Fruit fly (Drosophila melanogaster) whole organism, embryonic: ENCODE results near the gene CG15880.

ENCODE experiments used
- B-H1 ChIP-seq: fragments of 200-800 bp; sonication (Bioruptor generic); IDR thresholded peaks from 3 replicates; pipeline ENCODE4 v1.3.6; 2022; ENCODE audit warnings: missing biosample characterization, missing genetic modification characterization
- B-H2 ChIP-seq: fragments of 200-800 bp; sonication (Bioruptor generic); optimal IDR thresholded peaks from 2 replicates; lab custom pipeline; 2018; ENCODE audit warnings: missing biosample characterization, mild to moderate bottlenecking, missing genetic modification characterization
- Bteb2 ChIP-seq: fragments of 200-800 bp; sonication (Bioruptor generic); optimal IDR thresholded peaks from 2 replicates; lab custom pipeline; 2016; ENCODE audit warnings: missing biosample characterization, missing genetic modification characterization
- CG10147 ChIP-seq: fragments of 200-800 bp; sonication (Bioruptor generic); optimal IDR thresholded peaks from 2 replicates; lab custom pipeline; 2019; ENCODE audit warnings: missing biosample characterization, mild to moderate bottlenecking, missing genetic modification characterization, moderate library complexity
- CG10431 ChIP-seq: fragments of 200-800 bp; sonication (Bioruptor generic); optimal IDR thresholded peaks from 3 replicates; lab custom pipeline; 2018; ENCODE audit warnings: missing biosample characterization, mild to moderate bottlenecking, missing genetic modification characterization
- CG10462 ChIP-seq: fragments of 200-800 bp; sonication (Bioruptor generic); optimal IDR thresholded peaks from 2 replicates; lab custom pipeline; 2016; ENCODE audit warnings: missing biosample characterization, missing genetic modification characterization
- CG13287 ChIP-seq: fragments of 200-800 bp; sonication (Bioruptor generic); IDR thresholded peaks from 2 replicates; pipeline ENCODE4 v1.3.6; 2022; ENCODE audit warnings: missing biosample characterization, missing genetic modification characterization; ENCODE audit not compliant: partially characterized antibody
- CG13775 ChIP-seq: fragments of 200-800 bp; sonication (Bioruptor generic); optimal IDR thresholded peaks from 3 replicates; lab custom pipeline; 2017; ENCODE audit warnings: missing biosample characterization, mild to moderate bottlenecking, missing genetic modification characterization
- CG15479 ChIP-seq: fragments of 200-800 bp; sonication (Bioruptor generic); optimal IDR thresholded peaks from 3 replicates; lab custom pipeline; 2019; ENCODE audit warnings: missing biosample characterization, mild to moderate bottlenecking, missing genetic modification characterization, moderate library complexity
- CG15696 ChIP-seq: fragments of 200-800 bp; sonication (Bioruptor generic); optimal IDR thresholded peaks from 2 replicates; lab custom pipeline; 2019; ENCODE audit warnings: missing biosample characterization, mild to moderate bottlenecking, missing genetic modification characterization, moderate library complexity
- CG16779 ChIP-seq: fragments of 200-800 bp; sonication (Bioruptor generic); IDR thresholded peaks from 2 replicates; pipeline ENCODE4 v1.3.6; 2022; ENCODE audit warnings: missing biosample characterization, missing genetic modification characterization
- CG17612 ChIP-seq: fragments of 200-800 bp; sonication (Bioruptor generic); IDR thresholded peaks from 2 replicates; pipeline ENCODE4 v1.3.6; 2022; ENCODE audit warnings: missing biosample characterization, missing genetic modification characterization
- CG18011 ChIP-seq: fragments of 200-800 bp; sonication (Bioruptor generic); optimal IDR thresholded peaks from 2 replicates; lab custom pipeline; 2017; ENCODE audit warnings: missing biosample characterization, missing genetic modification characterization, mild to moderate bottlenecking, moderate library complexity, missing genotype
- CG18599 ChIP-seq: fragments of 200-800 bp; sonication (Bioruptor generic); optimal IDR thresholded peaks from 3 replicates; lab custom pipeline; 2017; ENCODE audit warnings: missing biosample characterization, missing genetic modification characterization, mild to moderate bottlenecking, moderate library complexity, missing genetic modification reagents
- CG2889 ChIP-seq: fragments of 200-800 bp; sonication (Bioruptor generic); IDR thresholded peaks from 3 replicates; pipeline ENCODE4 v1.3.6; 2022; ENCODE audit warnings: missing biosample characterization, missing genetic modification characterization
- CG31224 ChIP-seq: fragments of 200-800 bp; sonication (Bioruptor generic); IDR thresholded peaks from 2 replicates; pipeline ENCODE4 v1.3.6; 2022; ENCODE audit warnings: missing biosample characterization, missing genetic modification characterization
- CG3995 ChIP-seq: fragments of 200-800 bp; sonication (Bioruptor generic); optimal IDR thresholded peaks from 3 replicates; lab custom pipeline; 2016; ENCODE audit warnings: missing biosample characterization, missing genetic modification characterization
- CG6791 ChIP-seq: fragments of 200-800 bp; sonication (Bioruptor generic); IDR thresholded peaks from 3 replicates; pipeline ENCODE4 v1.3.6; 2022; ENCODE audit warnings: missing biosample characterization, missing genetic modification characterization; ENCODE audit not compliant: partially characterized antibody
- CG6813 ChIP-seq: fragments of 200-800 bp; sonication (Bioruptor generic); optimal IDR thresholded peaks from 2 replicates; lab custom pipeline; 2017; ENCODE audit warnings: missing biosample characterization, missing genetic modification characterization, mild to moderate bottlenecking, moderate library complexity, missing genetic modification reagents
- CG7372 ChIP-seq: fragments of 200-800 bp; sonication (Bioruptor generic); IDR thresholded peaks from 2 replicates; pipeline ENCODE4 v1.3.6; 2022; ENCODE audit warnings: missing biosample characterization, missing genetic modification characterization
- CG7556 ChIP-seq: fragments of 200-800 bp; sonication (Bioruptor generic); optimal IDR thresholded peaks from 2 replicates; lab custom pipeline; 2017; ENCODE audit warnings: missing biosample characterization, mild to moderate bottlenecking, missing genetic modification characterization
- CG8924 ChIP-seq: fragments of 200-800 bp; optimal IDR thresholded peaks from 3 replicates; lab custom pipeline; 2019; ENCODE audit warnings: missing biosample characterization, mild to moderate bottlenecking, missing genetic modification characterization, moderate library complexity
- CG9215 ChIP-seq: fragments of 200-800 bp; sonication (Bioruptor generic); IDR thresholded peaks from 2 replicates; pipeline ENCODE4 v1.3.6; 2022; ENCODE audit warnings: missing biosample characterization, missing genetic modification characterization
- MTF-1 ChIP-seq: fragments of 200-800 bp; sonication (Bioruptor generic); optimal IDR thresholded peaks from 2 replicates; lab custom pipeline; 2018; ENCODE audit warnings: missing biosample characterization, mild to moderate bottlenecking, missing genetic modification characterization, borderline replicate concordance
- Meics ChIP-seq: fragments of 200-800 bp; sonication (Bioruptor generic); optimal IDR thresholded peaks from 2 replicates; lab custom pipeline; 2017; ENCODE audit warnings: missing biosample characterization, mild to moderate bottlenecking, missing genetic modification characterization
- Optix ChIP-seq: fragments of 200-800 bp; sonication (Bioruptor generic); IDR thresholded peaks from 3 replicates; pipeline ENCODE4 v1.3.6; 2022; ENCODE audit warnings: missing biosample characterization, missing genetic modification characterization
- Vsx1 ChIP-seq: fragments of 200-800 bp; sonication (Bioruptor generic); optimal IDR thresholded peaks from 2 replicates; lab custom pipeline; 2017; ENCODE audit warnings: missing biosample characterization, mild to moderate bottlenecking, missing genetic modification characterization, missing genetic modification reagents
- al ChIP-seq: fragments of 200-800 bp; sonication (Bioruptor generic); IDR thresholded peaks from 2 replicates; pipeline ENCODE4 v1.3.6; 2022; ENCODE audit warnings: missing biosample characterization, missing genetic modification characterization
- ase ChIP-seq: fragments of 200-800 bp; sonication (Bioruptor generic); IDR thresholded peaks from 3 replicates; pipeline ENCODE4 v1.3.6; 2022; ENCODE audit warnings: missing biosample characterization, missing genetic modification characterization
- cas ChIP-seq: fragments of 200-800 bp; sonication (Bioruptor generic); IDR thresholded peaks from 2 replicates; pipeline ENCODE4 v1.3.6; 2022; ENCODE audit warnings: missing biosample characterization, missing genetic modification characterization
- dati ChIP-seq: fragments of 200-800 bp; sonication (Bioruptor generic); IDR thresholded peaks from 2 replicates; pipeline ENCODE4 v1.3.6; 2022; ENCODE audit warnings: missing biosample characterization, missing genetic modification characterization
- dysf ChIP-seq: fragments of 200-800 bp; sonication (Bioruptor generic); IDR thresholded peaks from 3 replicates; pipeline ENCODE4 v1.3.6; 2022; ENCODE audit warnings: missing biosample characterization, missing genetic modification characterization
- fd96Cb ChIP-seq: fragments of 200-800 bp; sonication (Bioruptor generic); optimal IDR thresholded peaks from 2 replicates; lab custom pipeline; 2018; ENCODE audit warnings: missing biosample characterization, mild to moderate bottlenecking, missing genetic modification characterization, moderate library complexity
- gce ChIP-seq: fragments of 200-800 bp; sonication (Bioruptor generic); IDR thresholded peaks from 3 replicates; pipeline ENCODE4 v1.3.6; 2022; ENCODE audit warnings: missing biosample characterization, missing genetic modification characterization
- gcm ChIP-seq: fragments of 200-800 bp; sonication (Bioruptor generic); optimal IDR thresholded peaks from 2 replicates; lab custom pipeline; 2019; ENCODE audit warnings: missing biosample characterization, mild to moderate bottlenecking, missing genetic modification characterization, moderate library complexity
- gsb-n ChIP-seq: fragments of 200-800 bp; sonication (Bioruptor generic); optimal IDR thresholded peaks from 3 replicates; lab custom pipeline; 2018; ENCODE audit warnings: missing biosample characterization, mild to moderate bottlenecking, missing genetic modification characterization
- luna ChIP-seq: fragments of 200-800 bp; sonication (Bioruptor generic); optimal IDR thresholded peaks from 2 replicates; lab custom pipeline; 2016; ENCODE audit warnings: missing biosample characterization, missing genetic modification characterization
- nom ChIP-seq: fragments of 200-800 bp; sonication (Bioruptor generic); optimal IDR thresholded peaks from 2 replicates; lab custom pipeline; 2017; ENCODE audit warnings: missing biosample characterization, missing genetic modification characterization, mild to moderate bottlenecking, moderate library complexity, missing genetic modification reagents
- pho ChIP-seq: fragments of 200-800 bp; sonication (Bioruptor generic); optimal IDR thresholded peaks from 2 replicates; lab custom pipeline; 2016; ENCODE audit warnings: missing biosample characterization, missing genetic modification characterization
- phol ChIP-seq: fragments of 200-800 bp; sonication (Bioruptor generic); optimal IDR thresholded peaks from 3 replicates; lab custom pipeline; 2018; ENCODE audit warnings: missing biosample characterization, mild to moderate bottlenecking, missing genetic modification characterization, moderate library complexity
- pita ChIP-seq: fragments of 200-800 bp; sonication (Bioruptor generic); optimal IDR thresholded peaks from 2 replicates; lab custom pipeline; 2017; ENCODE audit warnings: missing biosample characterization, mild to moderate bottlenecking, missing genetic modification characterization
- schlank ChIP-seq: fragments of 200-800 bp; sonication (Bioruptor generic); optimal IDR thresholded peaks from 2 replicates; lab custom pipeline; 2018; ENCODE audit warnings: missing biosample characterization, mild to moderate bottlenecking, missing genetic modification characterization
- sisA ChIP-seq: fragments of 200-800 bp; sonication (Bioruptor generic); IDR thresholded peaks from 2 replicates; pipeline ENCODE4 v1.3.6; 2022; ENCODE audit warnings: missing biosample characterization, missing genetic modification characterization
- slp2 ChIP-seq: fragments of 200-800 bp; sonication (Bioruptor generic); optimal IDR thresholded peaks from 2 replicates; lab custom pipeline; 2016; ENCODE audit warnings: missing biosample characterization, missing genetic modification characterization
- so ChIP-seq: fragments of 200-800 bp; sonication (Bioruptor generic); IDR thresholded peaks from 3 replicates; pipeline ENCODE4 v1.3.6; 2022; ENCODE audit warnings: missing biosample characterization, missing genetic modification characterization
- yki ChIP-seq: fragments of >200 bp; optimal IDR thresholded peaks from 3 replicates; lab custom pipeline; 2018
- zen ChIP-seq: fragments of 200-800 bp; sonication (Bioruptor generic); optimal IDR thresholded peaks from 3 replicates; lab custom pipeline; 2018; ENCODE audit warnings: missing biosample characterization, mild to moderate bottlenecking, missing genetic modification characterization, moderate library complexity
- zf30C ChIP-seq: fragments of 200-800 bp; sonication (Bioruptor generic); optimal IDR thresholded peaks from 3 replicates; lab custom pipeline; 2018; ENCODE audit warnings: missing biosample characterization, mild to moderate bottlenecking, missing genetic modification characterization
- zfh1 ChIP-seq: fragments of 200-800 bp; sonication (Bioruptor generic); IDR thresholded peaks from 3 replicates; pipeline ENCODE4 v1.3.6; 2022; ENCODE audit warnings: missing biosample characterization, missing genetic modification characterization

CG15880 gene

DNA sequence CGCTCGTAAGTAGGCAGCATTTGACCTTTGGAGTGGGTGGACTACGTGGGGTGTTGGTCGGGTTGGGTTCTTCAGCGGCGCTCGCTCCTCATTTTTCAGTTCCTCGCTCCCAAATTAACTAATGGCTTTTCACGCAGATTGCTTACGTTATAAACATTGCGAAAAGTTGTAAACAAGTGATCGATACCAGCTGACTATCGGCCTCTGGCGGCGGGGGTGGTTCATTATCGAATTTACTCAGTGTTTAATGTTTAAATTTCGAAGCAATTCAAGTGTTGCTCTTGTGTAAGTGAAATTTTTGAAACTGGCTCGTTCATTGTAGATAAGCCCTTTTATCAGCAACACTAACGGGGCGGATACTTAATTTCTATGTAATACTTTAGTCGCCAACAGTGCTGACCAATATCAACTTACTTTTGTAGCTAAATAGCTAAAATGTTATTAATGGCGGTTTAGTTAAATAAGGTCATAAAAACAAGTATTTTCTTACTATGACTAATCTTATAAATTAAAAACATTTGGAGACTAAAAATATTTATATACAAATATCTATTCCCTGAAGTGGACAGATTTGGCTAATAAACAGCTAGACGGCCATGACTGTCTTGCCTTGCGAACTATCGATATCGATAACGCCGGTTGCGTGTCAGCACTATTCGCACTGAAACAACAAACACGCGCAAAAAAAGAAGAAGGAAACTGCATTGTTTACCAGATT, 1.7 kb upstream of the CG15880 start, which contains the start of the genes PGAP2 and Clp (continued):
- peak; percentile 9 for TF ChIP-seq CG3995
- TF ChIP-seq schlank: peak; percentile 30
- no peak for TF ChIP-seq Vsx1 (GFP tag; lab: Kevin White, UChicago)
- 0 out of 2 replicates have a peak, but pooled peaks have one; percentile 13 for TF ChIP-seq cas (GFP tag; lab: Robert Waterston, UW)
- peak; percentile 38 for TF ChIP-seq CG10147
- peak; percentile 65 for TF ChIP-seq CG7556 (GFP tag; lab: Kevin White, UChicago)
- peak; percentile 60 for TF ChIP-seq pho
- no peak for TF ChIP-seq CG6791 (GFP tag; lab: Robert Waterston, UW)
- peak; percentile 62 for TF ChIP-seq zen (tag; lab: Kevin White, UChicago)
- no peak for TF ChIP-seq luna (GFP tag; lab: Kevin White, UChicago)
- no peak for TF ChIP-seq dati
- TF ChIP-seq CG15479 (GFP tag; lab: Kevin White, UChicago): peak; percentile 26
- TF ChIP-seq CG18599 (GFP tag; lab: Kevin White, UChicago): peak; percentile 67
- peak; percentile 77; the same call in 1 of the 2 replicates for TF ChIP-seq CG9215 (GFP tag; lab: Robert Waterston, UW)
- no peak for TF ChIP-seq pita (GFP tag; lab: Kevin White, UChicago)
- no peak for TF ChIP-seq slp2
- TF ChIP-seq CG6813 (GFP tag; lab: Kevin White, UChicago): no peak
- TF ChIP-seq MTF-1: no peak
- no peak for TF ChIP-seq CG10431
- peak; percentile 23 for TF ChIP-seq B-H2 (GFP tag; lab: Kevin White, UChicago)
- peak; percentile 82 for TF ChIP-seq CG13775 (GFP tag; lab: Kevin White, UChicago)
- peak; percentile 81 for TF ChIP-seq dysf (GFP tag; lab: Robert Waterston, UW)
- no peak; the same call in 2 of the 3 replicates for TF ChIP-seq Optix
- TF ChIP-seq CG15696 (tag; lab: Kevin White, UChicago): peak; percentile 71
- no peak for TF ChIP-seq CG16779
- TF ChIP-seq sisA (GFP tag; lab: Robert Waterston, UW): peak; percentile 76
- peak; percentile 62 for TF ChIP-seq fd96Cb (tag; lab: Kevin White, UChicago)
- peak; percentile 9 for TF ChIP-seq CG18011 (GFP tag; lab: Kevin White, UChicago)
- TF ChIP-seq yki (lab: Kevin White, UChicago): no peak
- no peak for TF ChIP-seq gce (GFP tag; lab: Robert Waterston, UW)
- TF ChIP-seq CG8924 (tag; lab: Kevin White, UChicago): peak; percentile 77
- TF ChIP-seq al (GFP tag; lab: Robert Waterston, UW): peak; percentile 67
- TF ChIP-seq Meics (GFP tag; lab: Kevin White, UChicago): peak; percentile 66
- TF ChIP-seq CG17612 (GFP tag; lab: Robert Waterston, UW): 0 out of 2 replicates have a peak, but pooled peaks have one; percentile 22
- TF ChIP-seq CG7372: peak; percentile 93
- peak; percentile 36 for TF ChIP-seq gcm (GFP tag; lab: Kevin White, UChicago)
- TF ChIP-seq B-H1 (GFP tag; lab: Robert Waterston, UW): peak; percentile 72
- no peak for TF ChIP-seq CG10462 (GFP tag; lab: Kevin White, UChicago)
- TF ChIP-seq zf30C (GFP tag; lab: Kevin White, UChicago): no peak
- TF ChIP-seq nom: peak; percentile 3
- TF ChIP-seq zfh1 (GFP tag; lab: Robert Waterston, UW): peak; percentile 65; the same call in 2 of the 3 replicates
- peak; percentile 46 for TF ChIP-seq Bteb2 (GFP tag; lab: Kevin White, UChicago)
- peak; percentile 70; the same call in 1 of the 2 replicates for TF ChIP-seq CG13287 (GFP tag; lab: Robert Waterston, UW)
- TF ChIP-seq so: peak; percentile 58; the same call in 1 of the 3 replicates
- TF ChIP-seq CG31224: peak; percentile 67
- TF ChIP-seq CG2889 (GFP tag; lab: Robert Waterston, UW): peak; percentile 59; the same call in 2 of the 3 replicates
- TF ChIP-seq phol (tag; lab: Kevin White, UChicago): peak; percentile 85
- TF ChIP-seq ase: peak; percentile 65
- TF ChIP-seq gsb-n (tag; lab: Kevin White, UChicago): no peak
